Worm (Caenorhabditis elegans) whole organism, L1 larva: ENCODE data around the gene C13A2.3.

Experiments used
- Y116A8C.19 ChIP-seq: sonication (generic microtip); optimal IDR thresholded peaks from 2 replicates; lab custom pipeline; 2016; ENCODE audit warnings: missing compliant biosample characterization, missing genetic modification characterization, borderline replicate concordance
- blmp-1 ChIP-seq: fragments of 150-350 bp; optimal IDR thresholded peaks from 2 replicates; lab custom pipeline; 2014; ENCODE audit warnings: missing biosample characterization, missing genetic modification characterization
- ceh-82 ChIP-seq, 3 experiments: fragments of 150-350 bp in 1 of 3; sonication (generic microtip) in 2 of 3; optimal IDR thresholded peaks; 2 replicates each; lab custom pipeline; 2014 to 2017; ENCODE audit warnings: missing biosample characterization in 3 of 3, missing genetic modification characterization in 3 of 3
- ces-1 ChIP-seq: fragments of 150-350 bp; optimal IDR thresholded peaks from 2 replicates; lab custom pipeline; 2014; ENCODE audit warnings: missing biosample characterization, missing genetic modification reagents, missing genetic modification characterization
- fkh-10 ChIP-seq: sonication (generic microtip); optimal IDR thresholded peaks from 2 replicates; lab custom pipeline; 2017; ENCODE audit warnings: missing biosample characterization, missing genetic modification reagents, missing genetic modification characterization
- lin-13 ChIP-seq: fragments of 150-350 bp; optimal IDR thresholded peaks from 2 replicates; lab custom pipeline; 2014; ENCODE audit warnings: missing biosample characterization, missing genetic modification reagents, missing genetic modification characterization
- lir-3 ChIP-seq: sonication (generic microtip); optimal IDR thresholded peaks from 2 replicates; lab custom pipeline; 2016; ENCODE audit warnings: mild to moderate bottlenecking, missing genetic modification characterization, moderate library complexity, missing compliant biosample characterization; ENCODE audit not compliant: poor library complexity
- nhr-76 ChIP-seq: sonication (generic microtip); optimal IDR thresholded peaks from 2 replicates; lab custom pipeline; 2017; ENCODE audit warnings: missing biosample characterization, missing genetic modification characterization
- nhr-77 ChIP-seq: fragments of 150-350 bp; optimal IDR thresholded peaks from 2 replicates; lab custom pipeline; 2014; ENCODE audit warnings: missing biosample characterization, missing genetic modification characterization
- snpc-4 ChIP-seq: fragments of 150-350 bp; optimal IDR thresholded peaks from 2 replicates; lab custom pipeline; 2014; ENCODE audit warnings: missing biosample characterization, missing genetic modification characterization
- sox-4 ChIP-seq: sonication (generic microtip); optimal IDR thresholded peaks from 2 replicates; lab custom pipeline; 2016; ENCODE audit warnings: missing genetic modification characterization, missing compliant biosample characterization
- tbx-2 ChIP-seq: sonication (generic microtip); optimal IDR thresholded peaks from 2 replicates; lab custom pipeline; 2016; ENCODE audit warnings: missing genetic modification characterization, missing compliant biosample characterization
- unc-62 ChIP-seq: fragments of 150-350 bp; optimal IDR thresholded peaks from 2 replicates; lab custom pipeline; 2014; ENCODE audit warnings: missing biosample characterization, missing genetic modification reagents, missing genetic modification characterization

ce11 chrV:7282037-7282436 lies at the start of gene C13A2.3:
- no peak for TF ChIP-seq fkh-10 (GFP tag; lab: Kevin White, UChicago)
- no peak for TF ChIP-seq lin-13
- TF ChIP-seq sox-4 (tag; lab: Kevin White, UChicago): no peak
- no peak for TF ChIP-seq blmp-1 (tag; lab: Kevin White, UChicago)
- TF ChIP-seq nhr-77 (tag; lab: Kevin White, UChicago): no peak
- TF ChIP-seq ces-1 (GFP tag; lab: Kevin White, UChicago): no peak
- no peak for TF ChIP-seq ceh-82 (tag; optimal IDR thresholded peaks at IDR 0.05; lab: Kevin White, UChicago)
- TF ChIP-seq Y116A8C.19 (tag; lab: Kevin White, UChicago): no peak
- no peak for TF ChIP-seq snpc-4
- no peak for TF ChIP-seq nhr-76 (tag; lab: Kevin White, UChicago)
- TF ChIP-seq tbx-2 (tag; lab: Kevin White, UChicago): no peak
- TF ChIP-seq unc-62: no peak
- no peak for TF ChIP-seq lir-3 (tag; lab: Kevin White, UChicago)
